Fruit fly (Drosophila melanogaster) whole organism, embryonic: ENCODE data around the gene CG31650.

Experiments used
- ATbp ChIP-seq: fragments of 200-800 bp; sonication (Bioruptor generic); optimal IDR thresholded peaks from 2 replicates; lab custom pipeline; 2017; ENCODE audit warnings: missing biosample characterization, mild to moderate bottlenecking, missing genetic modification characterization, missing genetic modification reagents
- Ada2b ChIP-seq: fragments of 200-800 bp; sonication (Bioruptor generic); IDR thresholded peaks from 2 replicates; pipeline ENCODE4 v1.3.6; 2022; ENCODE audit warnings: missing biosample characterization, missing genetic modification characterization
- Antp ChIP-seq: fragments of 200-800 bp; sonication (Bioruptor generic); optimal IDR thresholded peaks from 3 replicates; lab custom pipeline; 2016; ENCODE audit warnings: missing biosample characterization, missing genetic modification characterization
- CG10274 ChIP-seq: fragments of 200-800 bp; sonication (Bioruptor generic); optimal IDR thresholded peaks from 3 replicates; lab custom pipeline; 2017; ENCODE audit warnings: missing biosample characterization, mild to moderate bottlenecking, missing genetic modification characterization
- CG10431 ChIP-seq: fragments of 200-800 bp; sonication (Bioruptor generic); optimal IDR thresholded peaks from 3 replicates; lab custom pipeline; 2018; ENCODE audit warnings: missing biosample characterization, mild to moderate bottlenecking, missing genetic modification characterization
- CG11723 ChIP-seq: fragments of 200-800 bp; sonication (Bioruptor generic); optimal IDR thresholded peaks from 2 replicates; lab custom pipeline; 2017; ENCODE audit warnings: missing biosample characterization, mild to moderate bottlenecking, missing genetic modification characterization
- CG12769 ChIP-seq: fragments of 200-800 bp; sonication (Bioruptor generic); optimal IDR thresholded peaks from 2 replicates; lab custom pipeline; 2019; ENCODE audit warnings: missing biosample characterization, mild to moderate bottlenecking, missing genetic modification characterization, moderate library complexity
- CG13123 ChIP-seq: fragments of 200-800 bp; sonication (Bioruptor generic); optimal IDR thresholded peaks from 2 replicates; lab custom pipeline; 2016; ENCODE audit warnings: missing biosample characterization, missing genetic modification characterization
- CG1647 ChIP-seq: fragments of 200-800 bp; sonication (Bioruptor generic); optimal IDR thresholded peaks from 3 replicates; lab custom pipeline; 2016; ENCODE audit warnings: missing biosample characterization, missing genetic modification characterization
- CG18599 ChIP-seq: fragments of 200-800 bp; sonication (Bioruptor generic); optimal IDR thresholded peaks from 3 replicates; lab custom pipeline; 2017; ENCODE audit warnings: missing biosample characterization, missing genetic modification characterization, mild to moderate bottlenecking, moderate library complexity, missing genetic modification reagents
- CG31224 ChIP-seq: fragments of 200-800 bp; sonication (Bioruptor generic); IDR thresholded peaks from 2 replicates; pipeline ENCODE4 v1.3.6; 2022; ENCODE audit warnings: missing biosample characterization, missing genetic modification characterization
- CG3163 ChIP-seq: fragments of 200-800 bp; sonication (Bioruptor generic); optimal IDR thresholded peaks from 3 replicates; lab custom pipeline; 2016; ENCODE audit warnings: missing biosample characterization, missing genetic modification characterization
- CG33557 ChIP-seq: fragments of 200-800 bp; sonication (Bioruptor generic); optimal IDR thresholded peaks from 2 replicates; lab custom pipeline; 2019; ENCODE audit warnings: missing biosample characterization, mild to moderate bottlenecking, missing genetic modification characterization, moderate library complexity
- CG42726 ChIP-seq: fragments of 200-800 bp; sonication (Bioruptor generic); IDR thresholded peaks from 2 replicates; pipeline ENCODE4 v1.3.6; 2022; ENCODE audit warnings: missing biosample characterization, missing genetic modification characterization; ENCODE audit not compliant: partially characterized antibody
- CG8290 ChIP-seq, 3 experiments: fragments of 200-800 bp; sonication (Bioruptor generic); optimal IDR thresholded peaks; 2 replicates each; lab custom pipeline; 2016 to 2019; ENCODE audit warnings: missing biosample characterization in 3 of 3, missing genetic modification characterization in 3 of 3, mild to moderate bottlenecking in 2 of 3, moderate library complexity in 1 of 3
- CG9609 ChIP-seq: fragments of 200-800 bp; sonication (Bioruptor generic); optimal IDR thresholded peaks from 3 replicates; lab custom pipeline; 2016; ENCODE audit warnings: missing biosample characterization, missing genetic modification characterization
- CG9797 ChIP-seq: fragments of 200-800 bp; sonication (Bioruptor generic); optimal IDR thresholded peaks from 3 replicates; lab custom pipeline; 2018; ENCODE audit warnings: missing biosample characterization, mild to moderate bottlenecking, missing genetic modification characterization
- CG9932 ChIP-seq: fragments of 200-800 bp; sonication (Bioruptor generic); IDR thresholded peaks from 2 replicates; pipeline ENCODE4 v1.3.6; 2022; ENCODE audit warnings: missing biosample characterization, missing genetic modification characterization
- E2f1 ChIP-seq: fragments of 200-800 bp; sonication (Bioruptor generic); IDR thresholded peaks from 2 replicates; pipeline ENCODE4 v1.3.6; 2022; ENCODE audit warnings: missing biosample characterization, missing genetic modification characterization
- ERR ChIP-seq: fragments of 200-800 bp; sonication (Bioruptor generic); optimal IDR thresholded peaks from 2 replicates; lab custom pipeline; 2016; ENCODE audit warnings: missing biosample characterization, missing genetic modification characterization
- Gsc ChIP-seq: fragments of 200-800 bp; sonication (Bioruptor generic); IDR thresholded peaks from 2 replicates; pipeline ENCODE4 v1.3.6; 2022; ENCODE audit warnings: missing biosample characterization, missing genetic modification characterization
- Mad ChIP-seq: fragments of 200-800 bp; sonication (Bioruptor generic); optimal IDR thresholded peaks from 2 replicates; lab custom pipeline; 2016; ENCODE audit warnings: missing biosample characterization, missing genetic modification characterization
- Myb ChIP-seq: fragments of 200-800 bp; sonication (Bioruptor generic); optimal IDR thresholded peaks from 2 replicates; lab custom pipeline; 2016; ENCODE audit warnings: missing biosample characterization, missing genetic modification characterization
- PHDP ChIP-seq: fragments of 200-800 bp; sonication (Bioruptor generic); optimal IDR thresholded peaks from 3 replicates; lab custom pipeline; 2018; ENCODE audit warnings: missing biosample characterization, mild to moderate bottlenecking, missing genetic modification characterization, moderate library complexity
- Scr ChIP-seq: fragments of 200-800 bp; sonication (Bioruptor generic); IDR thresholded peaks from 2 replicates; pipeline ENCODE4 v1.3.6; 2022; ENCODE audit warnings: missing biosample characterization, missing genetic modification characterization; ENCODE audit not compliant: partially characterized antibody
- Trl ChIP-seq, 3 experiments: fragments of >200 bp in 2 of 3; fragments of 200-800 bp in 1 of 3; sonication (Bioruptor generic) in 1 of 3; optimal IDR thresholded peaks; 2 replicates in 1 of 3; 3 replicates in 2 of 3; lab custom pipeline; 2016 to 2017; ENCODE audit warnings: missing biosample characterization in 1 of 3, missing genetic modification characterization in 1 of 3
- Vsx1 ChIP-seq: fragments of 200-800 bp; sonication (Bioruptor generic); optimal IDR thresholded peaks from 2 replicates; lab custom pipeline; 2017; ENCODE audit warnings: missing biosample characterization, mild to moderate bottlenecking, missing genetic modification characterization, missing genetic modification reagents
- Xbp1 ChIP-seq: fragments of 200-800 bp; sonication (Bioruptor generic); optimal IDR thresholded peaks from 3 replicates; lab custom pipeline; 2016; ENCODE audit warnings: missing biosample characterization, mild to moderate bottlenecking, missing genetic modification characterization
- ara ChIP-seq: fragments of 200-800 bp; sonication (Bioruptor generic); IDR thresholded peaks from 2 replicates; pipeline ENCODE4 v1.3.6; 2022; ENCODE audit warnings: missing biosample characterization, missing genetic modification characterization
- bowl ChIP-seq: fragments of 200-800 bp; sonication (Bioruptor generic); IDR thresholded peaks from 2 replicates; pipeline ENCODE4 v1.3.6; 2022; ENCODE audit warnings: missing biosample characterization, missing genetic modification characterization
- chn ChIP-seq: fragments of 200-800 bp; sonication (Bioruptor generic); optimal IDR thresholded peaks from 2 replicates; lab custom pipeline; 2016; ENCODE audit warnings: missing biosample characterization, missing genetic modification characterization
- disco-r ChIP-seq: fragments of 200-800 bp; sonication (Bioruptor generic); optimal IDR thresholded peaks from 2 replicates; lab custom pipeline; 2016; ENCODE audit warnings: missing biosample characterization, missing genetic modification characterization
- ems ChIP-seq: fragments of 200-800 bp; sonication (Bioruptor generic); optimal IDR thresholded peaks from 3 replicates; lab custom pipeline; 2016; ENCODE audit warnings: missing biosample characterization, missing genetic modification characterization
- gcm2 ChIP-seq: fragments of 200-800 bp; sonication (Bioruptor generic); optimal IDR thresholded peaks from 2 replicates; lab custom pipeline; 2016; ENCODE audit warnings: missing biosample characterization, missing genetic modification characterization
- jing ChIP-seq: fragments of 200-800 bp; sonication (Bioruptor generic); optimal IDR thresholded peaks from 2 replicates; lab custom pipeline; 2018; ENCODE audit warnings: missing biosample characterization, mild to moderate bottlenecking, missing genetic modification characterization
- ken ChIP-seq: fragments of 200-800 bp; sonication (Bioruptor generic); IDR thresholded peaks from 3 replicates; pipeline ENCODE4 v1.3.6; 2022; ENCODE audit warnings: missing biosample characterization, missing genetic modification characterization
- kni ChIP-seq: fragments of 200-800 bp; sonication (Bioruptor generic); optimal IDR thresholded peaks from 3 replicates; lab custom pipeline; 2017; ENCODE audit warnings: mild to moderate bottlenecking, missing biosample characterization, missing genetic modification reagents, missing genetic modification characterization
- knrl ChIP-seq: fragments of 200-800 bp; sonication (Bioruptor generic); IDR thresholded peaks from 3 replicates; pipeline ENCODE4 v1.3.6; 2022; ENCODE audit warnings: missing biosample characterization, missing genetic modification characterization; ENCODE audit not compliant: partially characterized antibody
- oc ChIP-seq: fragments of 200-800 bp; sonication (Bioruptor generic); optimal IDR thresholded peaks from 2 replicates; lab custom pipeline; 2018; ENCODE audit warnings: missing biosample characterization, mild to moderate bottlenecking, missing genetic modification characterization, moderate library complexity
- pum ChIP-seq: fragments of 200-800 bp; sonication (Bioruptor generic); optimal IDR thresholded peaks from 2 replicates; lab custom pipeline; 2016; ENCODE audit warnings: missing biosample characterization, missing genetic modification characterization
- pzg ChIP-seq: fragments of 200-800 bp; sonication (Bioruptor generic); optimal IDR thresholded peaks from 3 replicates; lab custom pipeline; 2018; ENCODE audit warnings: missing biosample characterization, mild to moderate bottlenecking, missing genetic modification characterization, moderate library complexity
- sc ChIP-seq, 3 experiments: fragments of >200 bp in 2 of 3; fragments of 200-800 bp in 1 of 3; sonication (Bioruptor generic) in 1 of 3; optimal IDR thresholded peaks; 2 replicates in 2 of 3; 3 replicates in 1 of 3; lab custom pipeline; 2017; ENCODE audit warnings: mild to moderate bottlenecking in 1 of 3, missing biosample characterization in 1 of 3, missing genetic modification characterization in 1 of 3, missing genetic modification reagents in 1 of 3
- scrt ChIP-seq: fragments of 200-800 bp; sonication (Bioruptor generic); optimal IDR thresholded peaks from 2 replicates; lab custom pipeline; 2018; ENCODE audit warnings: missing biosample characterization, mild to moderate bottlenecking, missing genetic modification characterization, moderate library complexity
- sens ChIP-seq: fragments of 200-800 bp; sonication (Bioruptor generic); peaks from one replicate; lab custom pipeline; 2016; ENCODE audit warnings: missing biosample characterization, missing genetic modification characterization
- sim ChIP-seq: fragments of 200-800 bp; sonication (Bioruptor generic); IDR thresholded peaks from 2 replicates; pipeline ENCODE4 v1.3.6; 2022; ENCODE audit warnings: missing biosample characterization, missing genetic modification characterization
- sob ChIP-seq: fragments of 200-800 bp; sonication (Bioruptor generic); IDR thresholded peaks from 2 replicates; pipeline ENCODE4 v1.3.6; 2022; ENCODE audit warnings: missing biosample characterization, missing genetic modification characterization
- ssp ChIP-seq: fragments of 200-800 bp; sonication (Bioruptor generic); IDR thresholded peaks from 2 replicates; pipeline ENCODE4 v1.3.6; 2022; ENCODE audit warnings: missing biosample characterization, missing genetic modification characterization
- tin ChIP-seq: fragments of 200-800 bp; sonication (Bioruptor generic); optimal IDR thresholded peaks from 3 replicates; lab custom pipeline; 2016; ENCODE audit warnings: missing biosample characterization, missing genetic modification characterization
- vfl ChIP-seq: fragments of 200-800 bp; sonication (Bioruptor generic); optimal IDR thresholded peaks from 2 replicates; lab custom pipeline; 2016; ENCODE audit warnings: missing biosample characterization, missing genetic modification characterization
- wdn ChIP-seq: fragments of 200-800 bp; sonication (Bioruptor generic); IDR thresholded peaks from 2 replicates; pipeline ENCODE4 v1.3.6; 2022; ENCODE audit warnings: missing biosample characterization, missing genetic modification characterization

Gene CG31650

DNA sequence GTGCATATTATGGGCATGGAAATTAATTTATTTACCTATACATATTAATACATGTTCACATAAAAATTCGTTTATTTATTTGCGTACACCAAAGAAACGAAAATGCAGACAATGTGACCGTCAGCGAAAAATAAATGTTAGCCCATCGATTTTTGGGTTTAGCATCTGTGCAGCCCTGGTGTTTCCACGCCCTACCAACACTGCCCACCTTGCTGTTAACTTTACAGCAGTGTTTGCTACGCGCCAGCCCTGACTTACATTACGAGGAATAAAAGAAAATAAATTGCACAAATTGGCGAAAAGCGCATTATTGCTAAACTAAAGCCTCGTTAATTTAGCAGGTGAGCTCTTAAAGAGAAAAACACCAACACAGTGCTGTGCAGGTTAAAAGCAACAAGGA lies 1.5 kb downstream of the CG31650 start, which contains the start of the genes CG33995, CG44000 and CG44001 (continued):
- TF ChIP-seq CG9932 (GFP tag; lab: Robert Waterston, UW) = peak; percentile 67
- TF ChIP-seq ERR (GFP tag; lab: Kevin White, UChicago) = no peak
- TF ChIP-seq CG10274 (GFP tag; lab: Kevin White, UChicago) = no peak
- peak; percentile 17; the same call in 1 of the 2 replicates for TF ChIP-seq ssp
- peak; percentile 64 for TF ChIP-seq Antp (GFP tag; lab: Kevin White, UChicago)
- TF ChIP-seq Xbp1 = peak; percentile 59
- peak; percentile 88 for TF ChIP-seq CG9797 (GFP tag; lab: Kevin White, UChicago)
- no peak for TF ChIP-seq kni (GFP tag; lab: Kevin White, UChicago)
- peak; percentile 38 for TF ChIP-seq gcm2 (GFP tag; lab: Kevin White, UChicago)
- TF ChIP-seq CG13123 = no peak
- no peak for TF ChIP-seq E2f1 (GFP tag; lab: Robert Waterston, UW)
- TF ChIP-seq sob = peak; percentile 55
- no peak for TF ChIP-seq Vsx1 (GFP tag; lab: Kevin White, UChicago)
- no peak for TF ChIP-seq CG10431 (GFP tag; lab: Kevin White, UChicago)
- peak; percentile 78 for TF ChIP-seq Myb
- TF ChIP-seq ATbp (GFP tag; lab: Kevin White, UChicago) = no peak
- peak; percentile 52 for TF ChIP-seq pum (GFP tag; lab: Kevin White, UChicago)
- TF ChIP-seq Mad (GFP tag; lab: Kevin White, UChicago) = peak; percentile 72
- TF ChIP-seq Ada2b (GFP tag; lab: Robert Waterston, UW) = no peak
- no peak for TF ChIP-seq Gsc (GFP tag; lab: Robert Waterston, UW)
- no peak for TF ChIP-seq bowl (GFP tag; lab: Robert Waterston, UW)
- TF ChIP-seq jing (GFP tag; lab: Kevin White, UChicago) = no peak
- TF ChIP-seq pzg (GFP tag; lab: Kevin White, UChicago) = peak; percentile 97
- peak; percentile 53 for TF ChIP-seq tin
- peak; percentile 93 for TF ChIP-seq sens
- TF ChIP-seq CG42726 = no peak
- TF ChIP-seq knrl (GFP tag; lab: Robert Waterston, UW) = peak; percentile 10; the same call in 1 of the 3 replicates
- peak; percentile 14 for TF ChIP-seq CG33557 (GFP tag; lab: Kevin White, UChicago)
- peak; percentile 76 for TF ChIP-seq ken
- no peak for TF ChIP-seq CG31224 (GFP tag; lab: Robert Waterston, UW)
- TF ChIP-seq ems (GFP tag; lab: Kevin White, UChicago) = peak; percentile 36
- TF ChIP-seq sc (optimal IDR thresholded peaks at IDR 0.05; lab: Kevin White, UChicago) = no peak
- no peak for TF ChIP-seq sc (GFP tag; optimal IDR thresholded peaks at IDR 0.05; lab: Kevin White, UChicago)
- TF ChIP-seq sim (GFP tag; lab: Robert Waterston, UW) = no peak
- peak; percentile 63 for TF ChIP-seq chn
- TF ChIP-seq Scr = no peak
- TF ChIP-seq disco-r = no peak
- peak; percentile 15 for TF ChIP-seq CG3163
- no peak for TF ChIP-seq Trl (optimal IDR thresholded peaks at IDR 0.05; lab: Kevin White, UChicago)
- peak; percentile 44 for TF ChIP-seq Trl (GFP tag; optimal IDR thresholded peaks at IDR 0.05; lab: Kevin White, UChicago)
- peak; percentile 27 for TF ChIP-seq CG9609
- TF ChIP-seq CG8290 (GFP tag; optimal IDR thresholded peaks at IDR 0.05; lab: Kevin White, UChicago) = peak; percentile 58
- peak in 1 of 2 experiments; percentile 91 for TF ChIP-seq CG8290 (tag; optimal IDR thresholded peaks at IDR 0.05; lab: Kevin White, UChicago)
- TF ChIP-seq wdn = no peak
- no peak for TF ChIP-seq scrt
- no peak for TF ChIP-seq CG11723 (GFP tag; lab: Kevin White, UChicago)
- no peak for TF ChIP-seq ara
- peak; percentile 18 for TF ChIP-seq PHDP (tag; lab: Kevin White, UChicago)
- peak; percentile 28 for TF ChIP-seq oc (tag; lab: Kevin White, UChicago)
- no peak for TF ChIP-seq CG18599
- TF ChIP-seq CG1647 (GFP tag; lab: Kevin White, UChicago) = peak; percentile 16
- peak; percentile 61 for TF ChIP-seq CG12769 (tag; lab: Kevin White, UChicago)
- TF ChIP-seq vfl (GFP tag; lab: Kevin White, UChicago) = peak; percentile 44
